Fruit fly (Drosophila melanogaster) S2 (cell line): Measurements from ENCODE around the gene RpL3.

Experiments
- CG8478 ChIP-seq: fragments of >200 bp; optimal IDR thresholded peaks from 2 replicates; lab custom pipeline; 2018
- CTCF ChIP-seq, 2 experiments: fragments of >200 bp; optimal IDR thresholded peaks; 2 replicates each; lab custom pipeline; 2018

dm6 chr3R:11231037-11231436 lies 9.3 kb downstream of the RpL3 start:
- no peak for TF ChIP-seq CG8478
- no peak for TF ChIP-seq CTCF (optimal IDR thresholded peaks at IDR 0.05; lab: Kevin White, UChicago)
